Fruit fly (Drosophila melanogaster) whole organism, pupa: ENCODE data around the gene CG34039.

ENCODE experiments used
- CG12605 ChIP-seq: fragments of 200-800 bp; sonication (Bioruptor generic); IDR thresholded peaks from 2 replicates; pipeline ENCODE4 v1.3.6; 2022; ENCODE audit warnings: missing biosample characterization, missing genetic modification characterization
- CG15710 ChIP-seq: fragments of 200-800 bp; sonication (Bioruptor generic); optimal IDR thresholded peaks from 2 replicates; lab custom pipeline; 2018; ENCODE audit warnings: missing biosample characterization, mild to moderate bottlenecking, missing genetic modification characterization, moderate library complexity
- CG8159 ChIP-seq: fragments of 200-800 bp; sonication (Bioruptor generic); optimal IDR thresholded peaks from 3 replicates; lab custom pipeline; 2018; ENCODE audit warnings: missing biosample characterization, mild to moderate bottlenecking, missing genetic modification characterization, moderate library complexity
- D1 ChIP-seq: fragments of 200-800 bp; sonication (Bioruptor generic); optimal IDR thresholded peaks from 2 replicates; lab custom pipeline; 2018; ENCODE audit warnings: missing biosample characterization, mild to moderate bottlenecking, missing genetic modification characterization, moderate library complexity
- Snoo ChIP-seq: fragments of 200-800 bp; sonication (Bioruptor generic); optimal IDR thresholded peaks from 3 replicates; lab custom pipeline; 2017; ENCODE audit warnings: missing biosample characterization, mild to moderate bottlenecking, missing genetic modification characterization, inconsistent platforms
- fd96Ca ChIP-seq: fragments of 200-800 bp; sonication (Bioruptor generic); IDR thresholded peaks from 3 replicates; pipeline ENCODE4 v1.3.6; 2022; ENCODE audit warnings: missing biosample characterization, missing genetic modification characterization
- rn ChIP-seq: fragments of 200-800 bp; sonication (Bioruptor generic); IDR thresholded peaks from 2 replicates; pipeline ENCODE4 v1.3.6; 2022; ENCODE audit warnings: missing biosample characterization, missing genetic modification characterization

dm6 chr3L:14558947-14559509 lies 772 bp upstream of the CG34039 start:
- TF ChIP-seq D1 (no peak), rn (GFP tag; lab: Robert Waterston, UW) (no peak), fd96Ca (no peak), CG12605 (GFP tag; lab: Robert Waterston, UW) (no peak), CG15710 (no peak), CG8159 (no peak), Snoo (tag; lab: Kevin White, UChicago) (no peak)
